Worm (Caenorhabditis elegans): ENCODE data around the gene T16H12.13.

Gene T16H12.13

ce11 chrIII:10088508-10088981 lies 3.3 kb downstream of the T16H12.13 start, which contains the start of gene hal-2:
hal-2 (minus strand) TSS chrIII:10088931.
- TF ChIP-seq M03D4.4 (tag; optimal IDR thresholded peaks at IDR 0.05) (no peak), drap-1 (GFP tag; optimal IDR thresholded peaks at IDR 0.05) (no peak), flh-1 (GFP tag; optimal IDR thresholded peaks at IDR 0.05) (no peak), nhr-28 (tag; optimal IDR thresholded peaks at IDR 0.05) (no peak), unc-62 (GFP tag; optimal IDR thresholded peaks at IDR 0.05) (no peak), lin-13 (tag; optimal IDR thresholded peaks at IDR 0.05) (no peak), mab-5 (tag; optimal IDR thresholded peaks at IDR 0.05) (no peak), nhr-237 (tag; optimal IDR thresholded peaks at IDR 0.05) (no peak), unc-39 (tag; optimal IDR thresholded peaks at IDR 0.05) (no peak), hlh-1 (tag; optimal IDR thresholded peaks at IDR 0.05) (no peak), ceh-43 (GFP tag; optimal IDR thresholded peaks at IDR 0.05) (no peak), cnd-1 (tag; optimal IDR thresholded peaks at IDR 0.05) (no peak), tbx-8 (GFP tag; optimal IDR thresholded peaks at IDR 0.05) (no peak), mep-1 (tag; optimal IDR thresholded peaks at IDR 0.05) (no peak), lin-32 (GFP tag; optimal IDR thresholded peaks at IDR 0.05) (no peak), elt-3 (tag; optimal IDR thresholded peaks at IDR 0.05) (no peak)

- TF ChIP-seq drap-1 (GFP tag; optimal IDR thresholded peaks at IDR 0.05): no peak
- no peak for TF ChIP-seq nhr-237 (tag; optimal IDR thresholded peaks at IDR 0.05)
- TF ChIP-seq bed-3 (GFP tag; optimal IDR thresholded peaks at IDR 0.05): no peak
- no peak for TF ChIP-seq sptf-1 (tag; optimal IDR thresholded peaks at IDR 0.05)
- TF ChIP-seq ceh-39 (tag; optimal IDR thresholded peaks at IDR 0.05): no peak
These were observed 5.5 kb downstream of the T16H12.13 start, which contains the start of gene gtf-2H2C for ce11 chrIII:10090685-10091084. gtf-2H2C (minus strand) TSS chrIII:10090785.

- TF ChIP-seq lin-32 (GFP tag; optimal IDR thresholded peaks at IDR 0.05): peak; percentile 2
- TF ChIP-seq tbx-8 (GFP tag; optimal IDR thresholded peaks at IDR 0.05): no peak
- no peak for TF ChIP-seq nhr-28 (tag; optimal IDR thresholded peaks at IDR 0.05)
- TF ChIP-seq hlh-1 (tag; optimal IDR thresholded peaks at IDR 0.05): no peak
These were observed 7.9 kb downstream of the T16H12.13 start for ce11 chrIII:10093093-10093492.

ce11 chrIII:10094538-10094937 lies 9.3 kb downstream of the T16H12.13 start:
- TF ChIP-seq ceh-83 (GFP tag; optimal IDR thresholded peaks at IDR 0.05) (no peak), ham-2 (GFP tag; optimal IDR thresholded peaks at IDR 0.05) (peak; percentile 91), mls-2 (tag; optimal IDR thresholded peaks at IDR 0.05) (peak; percentile 58), lin-13 (tag; optimal IDR thresholded peaks at IDR 0.05) (no peak), pha-4 (tag; optimal IDR thresholded peaks at IDR 0.05) (peak; percentile 58), drap-1 (GFP tag; optimal IDR thresholded peaks at IDR 0.05) (peak; percentile 28), sem-2 (GFP tag; optimal IDR thresholded peaks at IDR 0.05) (no peak), nhr-12 (tag; optimal IDR thresholded peaks at IDR 0.05) (no peak), elt-1 (tag; optimal IDR thresholded peaks at IDR 0.05; ENCODE audit: borderline replicate concordance, insufficient read depth) (no peak), nhr-28 (tag; optimal IDR thresholded peaks at IDR 0.05) (no peak), bed-3 (GFP tag; optimal IDR thresholded peaks at IDR 0.05) (peak; percentile 9), ces-1 (GFP tag; optimal IDR thresholded peaks at IDR 0.05) (no peak), lin-32 (GFP tag; optimal IDR thresholded peaks at IDR 0.05) (no peak), ceh-43 (GFP tag; optimal IDR thresholded peaks at IDR 0.05) (no peak), nhr-2 (tag; optimal IDR thresholded peaks at IDR 0.05) (peak; percentile 9), blmp-1 (tag; optimal IDR thresholded peaks at IDR 0.05) (no peak), unc-39 (tag; optimal IDR thresholded peaks at IDR 0.05) (no peak), flh-1 (GFP tag; optimal IDR thresholded peaks at IDR 0.05) (no peak), elt-3 (tag; optimal IDR thresholded peaks at IDR 0.05) (no peak), tbx-8 (GFP tag; optimal IDR thresholded peaks at IDR 0.05) (no peak), ztf-11 (tag; optimal IDR thresholded peaks at IDR 0.05) (no peak), snpc-4 (tag; optimal IDR thresholded peaks at IDR 0.05) (no peak), lsy-2 (tag; optimal IDR thresholded peaks at IDR 0.05) (peak; percentile 21), unc-120 (tag; optimal IDR thresholded peaks at IDR 0.05; ENCODE audit: poor library complexity, severe bottlenecking) (peak; percentile 56), mab-5 (tag; optimal IDR thresholded peaks at IDR 0.05) (no peak), unc-62 (GFP tag; optimal IDR thresholded peaks at IDR 0.05) (peak; percentile 3), cnd-1 (tag; optimal IDR thresholded peaks at IDR 0.05) (peak; percentile 69), zip-8 (tag; optimal IDR thresholded peaks at IDR 0.05) (no peak), sptf-1 (tag; optimal IDR thresholded peaks at IDR 0.05) (peak; percentile 79), ceh-39 (tag; optimal IDR thresholded peaks at IDR 0.05) (no peak), nhr-76 (tag; optimal IDR thresholded peaks at IDR 0.05) (no peak), nhr-237 (tag; optimal IDR thresholded peaks at IDR 0.05) (no peak), M03D4.4 (tag; optimal IDR thresholded peaks at IDR 0.05) (peak; percentile 59), mep-1 (tag; optimal IDR thresholded peaks at IDR 0.05) (no peak), hlh-1 (tag; optimal IDR thresholded peaks at IDR 0.05) (no peak)

All from whole organism, mixed stage, embryonic.